Fruit fly (Drosophila melanogaster) whole organism, adult: ENCODE data around the gene faf.

ENCODE experiments used
- CG1620 ChIP-seq: fragments of 200-800 bp; sonication (Bioruptor generic); optimal IDR thresholded peaks from 2 replicates; lab custom pipeline; 2016; ENCODE audit warnings: missing biosample characterization, missing genetic modification characterization
- CG33017 ChIP-seq: fragments of 200-800 bp; sonication (Bioruptor generic); optimal IDR thresholded peaks from 2 replicates; lab custom pipeline; 2018; ENCODE audit warnings: missing biosample characterization, mild to moderate bottlenecking, missing genetic modification characterization, moderate library complexity
- CG7101 ChIP-seq: fragments of 200-800 bp; sonication (Bioruptor generic); optimal IDR thresholded peaks from 2 replicates; lab custom pipeline; 2018; ENCODE audit warnings: missing biosample characterization, mild to moderate bottlenecking, missing genetic modification characterization, moderate library complexity
- Clk ChIP-seq: fragments of 200-800 bp; sonication (Bioruptor generic); optimal IDR thresholded peaks from 2 replicates; lab custom pipeline; 2017; ENCODE audit warnings: missing biosample characterization, missing genetic modification characterization
- Crg-1 ChIP-seq: fragments of 200-800 bp; sonication (Bioruptor generic); optimal IDR thresholded peaks from 2 replicates; lab custom pipeline; 2016; ENCODE audit warnings: missing biosample characterization, missing genetic modification characterization
- bab1 ChIP-seq: fragments of 200-800 bp; sonication (Bioruptor generic); optimal IDR thresholded peaks from 3 replicates; lab custom pipeline; 2019; ENCODE audit warnings: missing biosample characterization, mild to moderate bottlenecking, missing genetic modification characterization, moderate library complexity
- kay ChIP-seq: fragments of 200-800 bp; sonication (Bioruptor generic); peaks from one replicate; lab custom pipeline; 2016; ENCODE audit warnings: missing biosample characterization, missing genetic modification characterization, borderline replicate concordance
- ovo ChIP-seq: fragments of 200-800 bp; sonication (Bioruptor generic); optimal IDR thresholded peaks from 2 replicates; lab custom pipeline; 2016; ENCODE audit warnings: missing biosample characterization, missing genetic modification characterization

DNA sequence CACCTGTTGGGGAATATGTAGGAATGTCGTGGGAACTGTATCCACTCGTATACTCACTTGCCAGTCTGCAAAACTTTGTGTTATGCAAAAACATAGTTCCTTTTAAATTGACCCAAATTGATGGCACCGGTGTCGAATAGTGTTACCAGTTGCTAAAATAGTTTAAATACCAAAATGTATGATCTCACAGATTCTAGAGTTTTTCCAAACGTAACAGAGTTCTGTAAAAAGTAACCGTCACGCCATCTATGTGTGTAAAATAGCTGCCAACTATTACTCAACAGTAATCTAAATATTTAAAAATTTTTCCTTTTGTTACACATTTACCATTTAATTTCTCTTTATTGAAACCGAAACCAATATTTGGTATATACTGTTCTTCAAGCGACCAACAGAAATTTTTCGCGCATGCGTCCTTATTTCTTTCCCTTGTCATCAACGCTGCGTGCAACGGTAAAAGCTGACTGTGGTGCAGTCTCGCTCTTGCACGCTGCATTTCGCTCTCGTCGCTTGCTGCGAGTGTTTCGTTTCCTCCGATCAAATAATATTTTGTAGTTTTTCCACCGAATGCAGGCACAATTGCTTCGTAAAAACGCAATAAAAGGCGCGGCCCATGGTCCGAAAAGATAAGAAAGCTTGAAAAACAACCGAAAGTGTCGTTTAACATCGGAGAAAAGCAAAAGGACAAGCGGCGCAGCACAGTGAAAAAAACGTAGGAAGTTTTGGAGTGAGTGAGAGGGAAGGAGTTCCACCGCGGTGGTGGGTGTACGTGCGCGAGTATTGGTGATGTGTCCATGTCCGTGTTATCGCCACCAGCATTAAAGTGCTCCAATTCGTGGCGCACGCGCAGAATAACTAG lies 35.5 kb downstream of the faf start, which contains the start of the genes FeCH and RhoGAP100F:
- TF ChIP-seq kay (GFP tag; lab: Kevin White, UChicago) (no peak), CG7101 (tag; lab: Kevin White, UChicago) (no peak), Crg-1 (GFP tag; lab: Kevin White, UChicago) (no peak), bab1 (no peak), ovo (GFP tag; lab: Kevin White, UChicago) (no peak), CG33017 (no peak), Clk (GFP tag; lab: Kevin White, UChicago) (no peak), CG1620 (GFP tag; lab: Kevin White, UChicago) (no peak)
